Worm (Caenorhabditis elegans) whole organism, L1 larva: ENCODE data around the gene lido-17.

Experiments
- aly-2 ChIP-seq: fragments of 150-350 bp; optimal IDR thresholded peaks from 2 replicates; lab custom pipeline; 2014; ENCODE audit warnings: missing biosample characterization, missing genetic modification characterization
- ama-1 ChIP-seq: fragments of 150-350 bp; optimal IDR thresholded peaks from 2 replicates; lab custom pipeline; 2014
- blmp-1 ChIP-seq: fragments of 150-350 bp; optimal IDR thresholded peaks from 2 replicates; lab custom pipeline; 2014; ENCODE audit warnings: missing biosample characterization, missing genetic modification characterization
- dsc-1 ChIP-seq: sonication (generic microtip); optimal IDR thresholded peaks from 2 replicates; lab custom pipeline; 2016; ENCODE audit warnings: mild to moderate bottlenecking, missing genetic modification characterization, missing compliant biosample characterization
- fkh-10 ChIP-seq: sonication (generic microtip); optimal IDR thresholded peaks from 2 replicates; lab custom pipeline; 2017; ENCODE audit warnings: missing biosample characterization, missing genetic modification reagents, missing genetic modification characterization
- lin-13 ChIP-seq: fragments of 150-350 bp; optimal IDR thresholded peaks from 2 replicates; lab custom pipeline; 2014; ENCODE audit warnings: missing biosample characterization, missing genetic modification reagents, missing genetic modification characterization
- lir-3 ChIP-seq: sonication (generic microtip); optimal IDR thresholded peaks from 2 replicates; lab custom pipeline; 2016; ENCODE audit warnings: mild to moderate bottlenecking, missing genetic modification characterization, moderate library complexity, missing compliant biosample characterization; ENCODE audit not compliant: poor library complexity
- nhr-11 ChIP-seq: fragments of 150-350 bp; optimal IDR thresholded peaks from 2 replicates; lab custom pipeline; 2014; ENCODE audit warnings: missing biosample characterization, missing genetic modification characterization
- snpc-4 ChIP-seq: fragments of 150-350 bp; optimal IDR thresholded peaks from 2 replicates; lab custom pipeline; 2014; ENCODE audit warnings: missing biosample characterization, missing genetic modification characterization
- zip-4 ChIP-seq: fragments of 200-800 bp; sonication (Bioruptor generic); optimal IDR thresholded peaks from 2 replicates; lab custom pipeline; 2018; ENCODE audit warnings: mild to moderate bottlenecking, missing genetic modification characterization, moderate library complexity, missing compliant biosample characterization
- ztf-4 ChIP-seq: fragments of 150-350 bp; optimal IDR thresholded peaks from 2 replicates; lab custom pipeline; 2014; ENCODE audit warnings: missing biosample characterization, missing genetic modification characterization

DNA sequence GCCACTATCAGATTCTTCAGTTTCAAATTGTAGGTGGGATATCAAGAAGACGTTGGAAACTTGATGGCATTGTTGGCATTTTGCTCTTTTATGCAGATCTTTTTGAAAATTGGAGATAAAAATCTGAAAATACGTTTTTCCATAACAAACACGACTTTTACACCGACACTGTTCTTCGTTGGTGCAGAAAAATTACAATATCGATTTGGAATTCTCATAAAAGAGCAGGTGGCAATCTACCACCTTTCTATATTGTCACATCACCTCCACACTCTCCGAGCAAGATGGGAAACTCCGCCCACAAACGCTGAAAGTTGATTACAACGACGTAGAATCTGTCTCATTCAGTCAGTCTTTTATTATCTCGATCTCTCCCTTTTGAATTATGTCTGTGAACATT is 14.8 kb upstream of the lido-17 start, which contains the start of gene arrd-2:
- no peak for TF ChIP-seq snpc-4
- TF ChIP-seq aly-2 (tag; lab: Kevin White, UChicago) = no peak
- no peak for TF ChIP-seq lin-13 (GFP tag; lab: Kevin White, UChicago)
- no peak for TF ChIP-seq ztf-4
- no peak for TF ChIP-seq nhr-11
- TF ChIP-seq fkh-10 = no peak
- TF ChIP-seq blmp-1 (tag; lab: Kevin White, UChicago) = no peak
- TF ChIP-seq dsc-1 (tag; lab: Kevin White, UChicago) = no peak
- no peak for TF ChIP-seq lir-3
- no peak for TF ChIP-seq zip-4 (GFP tag; lab: Kevin White, UChicago)
- no peak for TF ChIP-seq ama-1 (lab: Kevin White, UChicago)
